Worm (Caenorhabditis elegans) whole organism, early embryonic: Measurements from ENCODE around the gene R07A4.2.

ENCODE experiments used
- ama-1 ChIP-seq: fragments of 150-350 bp; optimal IDR thresholded peaks from 2 replicates; lab custom pipeline; 2014
- tbx-37 ChIP-seq: fragments of 200-800 bp; sonication (Bioruptor generic); conservative IDR thresholded peaks from 2 replicates; pipeline ENCODE4 v1.3.6; 2022; ENCODE audit warnings: missing genetic modification reagents, missing genetic modification characterization, missing compliant biosample characterization

DNA sequence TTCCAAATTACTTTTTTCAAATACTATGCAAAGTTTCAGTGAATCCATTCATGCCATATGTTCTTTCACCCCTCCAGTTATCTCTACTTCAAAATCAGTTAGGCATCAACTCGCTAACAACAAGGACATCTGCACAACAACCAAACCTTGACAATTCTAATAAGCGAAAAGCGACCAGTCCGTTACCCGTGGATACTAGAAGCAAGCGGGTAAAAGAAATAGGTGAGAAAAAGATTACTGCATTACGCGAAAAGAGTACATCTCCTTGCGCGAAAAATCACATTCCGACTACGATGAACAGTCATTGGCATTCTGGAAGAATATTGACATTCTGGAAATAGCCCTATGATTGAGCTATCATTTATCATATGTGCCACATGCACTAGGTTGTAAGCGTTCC, 9.9 kb upstream of the R07A4.2 start:
- TF ChIP-seq tbx-37 (GFP tag; lab: Robert Waterston, UW) (no peak), ama-1 (no peak)
